Worm (Caenorhabditis elegans): ENCODE data around the gene arl-8.

The arl-8 gene

DNA sequence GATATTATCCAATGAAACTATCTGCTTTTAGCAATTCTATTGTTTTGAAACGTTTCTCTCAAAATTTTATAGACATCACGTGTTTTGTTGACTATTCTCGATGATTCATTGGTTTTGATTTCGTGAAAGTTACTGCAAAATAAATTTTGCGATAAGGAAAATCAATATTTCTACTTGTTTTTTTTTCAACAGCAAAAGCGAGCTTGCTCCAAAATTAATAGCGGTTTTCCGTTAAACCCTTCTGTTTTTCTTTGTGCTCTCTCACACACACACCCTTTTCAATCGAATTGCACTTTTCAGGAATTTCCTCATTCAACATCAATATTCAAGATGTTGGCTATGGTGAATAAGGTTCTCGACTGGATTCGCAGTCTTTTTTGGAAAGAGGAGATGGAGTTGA is at the start of gene arl-8:
arl-8 (plus strand) TSS at position 301 of the 400 bp plus-strand sequence.
- no peak for TF ChIP-seq ref-1 (GFP tag; conservative IDR thresholded peaks at IDR 0.05)
- no peak for TF ChIP-seq ztf-29 (GFP tag; IDR thresholded peaks at IDR 0.05)

DNA sequence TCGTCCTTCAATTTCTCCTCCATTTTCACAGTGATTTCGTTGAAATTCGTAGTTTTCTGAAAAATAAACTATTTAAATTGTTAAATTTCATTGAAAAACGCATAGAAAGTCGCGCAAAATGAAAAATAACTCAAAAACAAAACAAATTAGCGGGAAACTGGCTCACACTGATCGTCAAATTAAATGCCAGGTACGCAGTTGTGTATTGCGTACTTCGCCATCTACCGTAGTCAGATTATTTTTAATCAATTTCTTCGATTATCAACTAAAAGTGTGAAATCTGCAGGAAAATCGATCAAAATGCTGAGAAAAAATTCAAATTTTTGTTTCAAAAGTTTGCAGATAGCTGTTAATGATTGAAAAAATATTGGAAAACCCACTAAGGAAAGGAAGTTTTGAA is 43.0 kb upstream of the arl-8 start, which contains the start of gene Y57G11C.499:
Y57G11C.499 (minus strand) TSS at position 23 of the 400 bp plus-strand sequence.
- no peak for TF ChIP-seq T22C8.4 (GFP tag; IDR thresholded peaks at IDR 0.05)

DNA sequence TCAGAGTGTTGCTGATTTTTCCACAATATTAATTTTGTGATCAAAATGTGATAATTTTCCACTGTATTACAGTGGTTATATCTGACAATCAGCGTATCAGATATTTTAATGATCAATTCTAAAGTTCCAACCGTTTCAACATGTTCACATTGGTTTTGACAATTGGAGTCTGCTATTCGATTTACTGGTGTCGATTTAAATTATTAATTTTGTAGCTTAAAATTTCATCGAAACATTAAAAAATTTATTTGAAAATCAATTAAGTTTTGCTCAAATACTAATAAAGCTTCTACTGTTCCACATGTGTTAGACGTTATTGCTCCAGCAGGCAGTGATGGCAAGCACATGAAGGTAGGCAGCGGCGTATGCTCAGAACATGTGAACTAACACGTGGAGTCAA is 40.2 kb upstream of the arl-8 start:
- TF ChIP-seq cog-1 (tag; optimal IDR thresholded peaks at IDR 0.05) (no peak), ztf-23 (GFP tag; IDR thresholded peaks at IDR 0.05) (no peak), ref-1 (GFP tag; conservative IDR thresholded peaks at IDR 0.05) (no peak), flt-1 (GFP tag; IDR thresholded peaks at IDR 0.05) (no peak), klf-2 (GFP tag; conservative IDR thresholded peaks at IDR 0.05) (no peak), tab-1 (GFP tag; IDR thresholded peaks at IDR 0.05) (no peak), ztf-29 (GFP tag; IDR thresholded peaks at IDR 0.05) (no peak), med-1 (GFP tag; optimal IDR thresholded peaks at IDR 0.05; ENCODE audit: insufficient read depth) (no peak), T22C8.4 (GFP tag; IDR thresholded peaks at IDR 0.05) (no peak)

DNA sequence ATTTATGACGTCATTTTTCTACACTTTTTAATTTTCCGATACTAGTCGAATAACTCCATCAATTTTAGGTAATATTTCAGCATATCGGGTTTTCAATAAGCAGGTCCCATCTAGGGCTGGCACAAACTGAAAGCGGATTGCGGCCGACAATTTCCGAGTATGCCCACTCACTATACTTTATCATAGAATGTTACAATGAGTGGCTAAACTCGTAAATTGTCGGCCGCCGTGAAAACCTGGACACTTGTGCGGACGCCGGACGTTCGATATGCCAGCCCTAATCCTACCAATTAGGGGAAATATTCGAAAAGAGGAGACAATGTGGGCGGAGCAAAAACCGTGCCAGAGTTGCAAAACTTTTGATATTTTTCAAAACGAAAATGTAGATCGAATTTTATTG is 38.3 kb upstream of the arl-8 start:
- TF ChIP-seq cog-1 (tag; optimal IDR thresholded peaks at IDR 0.05) (no peak), tab-1 (GFP tag; IDR thresholded peaks at IDR 0.05) (no peak), T22C8.4 (GFP tag; IDR thresholded peaks at IDR 0.05) (no peak), ref-1 (GFP tag; conservative IDR thresholded peaks at IDR 0.05) (no peak), ztf-29 (GFP tag; IDR thresholded peaks at IDR 0.05) (no peak), klf-2 (GFP tag; conservative IDR thresholded peaks at IDR 0.05) (no peak), ztf-23 (GFP tag; IDR thresholded peaks at IDR 0.05) (no peak), flt-1 (GFP tag; IDR thresholded peaks at IDR 0.05) (no peak), med-1 (GFP tag; optimal IDR thresholded peaks at IDR 0.05; ENCODE audit: insufficient read depth) (no peak)

DNA sequence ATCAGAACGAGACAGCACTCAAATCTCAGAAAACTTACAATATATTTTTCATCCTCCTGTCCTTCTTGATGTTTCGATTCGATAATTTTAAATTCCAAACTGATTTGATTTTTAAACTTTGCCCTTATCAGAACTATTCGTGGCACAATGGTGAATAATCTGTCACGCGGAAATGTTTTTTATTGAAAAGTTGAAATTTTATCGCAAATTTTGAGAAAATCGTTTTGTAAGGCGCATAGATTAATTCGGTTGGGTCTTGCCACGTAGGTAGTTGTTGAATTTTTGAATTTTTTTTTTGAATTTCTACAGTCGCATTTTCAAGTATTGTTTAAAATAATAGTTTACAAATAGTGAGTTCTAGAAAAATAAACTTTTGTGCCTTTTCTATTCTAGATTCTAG is 37.1 kb upstream of the arl-8 start, which contains the start of gene ptp-5.2:
ptp-5.2 (minus strand) TSS at position 101 of the 400 bp plus-strand sequence.
- no peak for TF ChIP-seq tab-1 (GFP tag; IDR thresholded peaks at IDR 0.05)
- no peak for TF ChIP-seq T22C8.4 (GFP tag; IDR thresholded peaks at IDR 0.05)
- no peak for TF ChIP-seq cog-1 (tag; optimal IDR thresholded peaks at IDR 0.05)
- TF ChIP-seq flt-1 (GFP tag; IDR thresholded peaks at IDR 0.05): no peak
- no peak for TF ChIP-seq ztf-23 (GFP tag; IDR thresholded peaks at IDR 0.05)
- TF ChIP-seq med-1 (GFP tag; optimal IDR thresholded peaks at IDR 0.05; ENCODE audit: insufficient read depth): no peak
- TF ChIP-seq ref-1 (GFP tag; conservative IDR thresholded peaks at IDR 0.05): no peak
- TF ChIP-seq klf-2 (GFP tag; conservative IDR thresholded peaks at IDR 0.05): no peak
- no peak for TF ChIP-seq ztf-29 (GFP tag; IDR thresholded peaks at IDR 0.05)

DNA sequence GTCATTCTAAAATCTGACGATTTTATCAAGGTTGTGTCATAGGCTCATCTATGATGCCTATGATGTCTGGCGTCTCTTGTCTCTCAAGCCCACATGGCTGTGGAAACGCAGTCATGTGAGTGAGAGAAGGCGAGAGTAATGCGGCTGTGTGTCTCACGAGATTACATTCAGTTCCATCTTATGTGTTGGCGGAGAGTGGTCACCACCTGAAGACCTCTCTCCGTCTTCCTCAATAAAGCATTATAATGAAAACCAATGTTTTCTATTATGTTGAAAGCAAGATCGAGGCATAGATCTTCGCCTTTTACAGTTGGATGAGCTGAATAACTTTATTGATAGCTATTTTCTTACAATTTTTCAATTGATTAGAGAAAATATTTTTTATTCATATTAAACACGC is 34.6 kb upstream of the arl-8 start:
- peak; percentile 12 for TF ChIP-seq cog-1 (tag; optimal IDR thresholded peaks at IDR 0.05)

DNA sequence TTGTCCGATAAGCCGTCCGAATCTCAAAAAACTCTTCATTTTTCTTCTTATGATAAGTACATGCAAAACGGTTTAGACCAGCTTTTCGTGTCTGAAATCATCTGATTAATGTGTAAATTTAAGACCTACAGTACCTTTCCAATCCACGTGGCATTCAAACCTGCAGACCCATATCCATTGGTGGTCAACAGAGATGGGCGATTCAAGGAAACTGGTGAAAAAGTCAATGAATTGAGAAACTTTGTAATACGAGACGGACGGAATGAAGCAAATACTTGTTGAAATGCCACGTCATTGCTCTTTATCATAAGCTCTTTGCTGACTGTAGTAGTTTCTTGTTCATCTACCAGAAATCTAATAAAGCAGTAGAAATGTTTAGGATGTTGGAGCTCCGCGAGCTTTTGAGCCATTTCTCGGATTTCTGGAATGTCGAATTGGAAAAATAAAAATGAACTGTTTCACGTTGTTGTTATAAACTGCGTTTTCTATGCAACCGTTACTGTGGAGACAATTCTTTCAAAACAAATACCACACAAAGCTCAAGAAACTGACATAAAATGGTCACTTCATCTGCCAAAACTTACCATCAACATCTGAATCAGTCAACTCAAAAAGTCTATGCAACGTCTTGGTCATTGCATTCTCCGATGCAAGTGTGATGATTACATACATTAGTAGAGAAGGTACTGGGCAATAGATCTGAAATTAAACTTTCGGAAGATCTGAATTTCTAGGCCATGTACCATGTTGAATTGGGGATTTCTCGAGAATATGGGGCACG is 33.8 kb upstream of the arl-8 start:
- no peak for TF ChIP-seq T22C8.4 (GFP tag; IDR thresholded peaks at IDR 0.05)
- TF ChIP-seq med-1 (GFP tag; optimal IDR thresholded peaks at IDR 0.05; ENCODE audit: insufficient read depth): no peak
- TF ChIP-seq ztf-23 (GFP tag; IDR thresholded peaks at IDR 0.05): no peak

DNA sequence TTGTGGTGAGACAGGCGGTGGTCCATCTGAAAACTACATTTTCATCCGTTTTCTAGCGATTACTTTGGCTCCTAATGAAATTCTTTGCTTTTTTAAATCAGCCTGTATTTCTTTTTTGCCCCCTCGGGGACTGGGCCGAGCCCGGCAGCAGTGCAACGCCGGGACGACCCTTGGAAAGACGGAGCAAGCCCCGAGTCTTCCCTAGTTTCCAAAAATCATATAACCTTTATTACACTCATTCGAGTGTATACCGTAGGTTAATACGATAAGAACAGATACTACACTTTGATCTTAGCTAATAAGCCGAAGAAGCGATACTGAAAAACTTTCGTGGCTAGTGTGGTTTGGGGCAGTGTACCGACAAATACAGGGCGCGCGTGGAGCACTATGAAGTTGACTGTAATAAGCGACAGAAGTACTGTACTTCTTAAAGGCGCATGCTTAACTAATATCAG is 33.2 kb upstream of the arl-8 start:
- TF ChIP-seq T22C8.4 (GFP tag; IDR thresholded peaks at IDR 0.05) (no peak), ztf-29 (GFP tag; IDR thresholded peaks at IDR 0.05) (no peak), tab-1 (GFP tag; IDR thresholded peaks at IDR 0.05) (no peak), ref-1 (GFP tag; conservative IDR thresholded peaks at IDR 0.05) (no peak), ztf-23 (GFP tag; IDR thresholded peaks at IDR 0.05) (no peak), klf-2 (GFP tag; conservative IDR thresholded peaks at IDR 0.05) (no peak), flt-1 (GFP tag; IDR thresholded peaks at IDR 0.05) (no peak), cog-1 (tag; optimal IDR thresholded peaks at IDR 0.05) (no peak), med-1 (GFP tag; optimal IDR thresholded peaks at IDR 0.05; ENCODE audit: insufficient read depth) (no peak)

DNA sequence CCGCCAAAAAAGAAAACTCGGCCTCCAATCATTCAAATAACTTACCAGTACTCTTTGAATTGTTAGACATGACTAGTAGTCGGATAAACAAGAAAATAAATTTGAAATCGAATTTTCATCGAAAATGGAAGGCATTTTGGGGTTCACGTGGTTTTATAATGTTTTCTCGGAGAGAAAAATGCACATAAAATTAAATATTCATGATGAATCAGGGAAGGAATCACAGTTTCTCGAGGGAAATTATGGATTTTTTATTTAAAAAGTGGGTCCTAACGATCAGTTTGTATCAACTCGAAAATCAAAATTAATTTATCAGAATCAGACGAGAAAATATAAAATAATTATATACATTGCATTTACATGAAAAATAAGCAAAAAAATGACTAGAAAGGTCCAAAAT is 32.6 kb upstream of the arl-8 start, which contains the start of gene Y57G11C.5:
Y57G11C.5 (minus strand) TSS at position 101 of the 400 bp plus-strand sequence.
- no peak for TF ChIP-seq T22C8.4 (GFP tag; IDR thresholded peaks at IDR 0.05)
- TF ChIP-seq klf-2 (GFP tag; conservative IDR thresholded peaks at IDR 0.05): no peak
- no peak for TF ChIP-seq cog-1 (tag; optimal IDR thresholded peaks at IDR 0.05)
- no peak for TF ChIP-seq ref-1 (GFP tag; conservative IDR thresholded peaks at IDR 0.05)

DNA sequence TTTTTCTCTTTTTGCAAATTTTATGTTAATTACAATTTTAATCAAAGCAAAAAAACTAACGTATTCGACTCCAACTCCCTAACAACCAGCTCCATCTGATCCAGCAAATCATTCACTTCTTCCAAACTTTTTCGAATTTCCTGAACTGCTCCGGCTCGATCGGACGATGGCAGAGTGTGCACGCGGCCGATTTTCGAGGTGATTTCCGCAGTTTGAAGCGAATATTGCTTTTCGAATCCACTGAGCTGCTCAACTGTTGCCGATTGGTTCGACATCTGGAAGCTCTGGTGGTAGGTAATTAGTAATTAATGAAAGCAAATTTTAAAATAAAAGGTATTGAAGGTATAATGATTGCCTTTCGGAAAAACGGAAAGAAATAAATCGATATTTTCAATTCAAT is 31.6 kb upstream of the arl-8 start, which contains the start of gene vti-1:
vti-1 (minus strand) TSS at position 284 of the 400 bp plus-strand sequence.
- no peak for TF ChIP-seq med-1 (GFP tag; optimal IDR thresholded peaks at IDR 0.05; ENCODE audit: insufficient read depth)
- TF ChIP-seq flt-1 (GFP tag; IDR thresholded peaks at IDR 0.05): no peak
- TF ChIP-seq ref-1 (GFP tag; conservative IDR thresholded peaks at IDR 0.05): no peak
- TF ChIP-seq klf-2 (GFP tag; conservative IDR thresholded peaks at IDR 0.05): no peak
- no peak for TF ChIP-seq ztf-29 (GFP tag; IDR thresholded peaks at IDR 0.05)
- no peak for TF ChIP-seq T22C8.4 (GFP tag; IDR thresholded peaks at IDR 0.05)
- no peak for TF ChIP-seq cog-1 (tag; optimal IDR thresholded peaks at IDR 0.05)
- no peak for TF ChIP-seq ztf-23 (GFP tag; IDR thresholded peaks at IDR 0.05)
- no peak for TF ChIP-seq tab-1 (GFP tag; IDR thresholded peaks at IDR 0.05)

Measured in whole organism, midembryonic.